Worm (Caenorhabditis elegans): ENCODE measurements around the gene srbc-43.

DNA sequence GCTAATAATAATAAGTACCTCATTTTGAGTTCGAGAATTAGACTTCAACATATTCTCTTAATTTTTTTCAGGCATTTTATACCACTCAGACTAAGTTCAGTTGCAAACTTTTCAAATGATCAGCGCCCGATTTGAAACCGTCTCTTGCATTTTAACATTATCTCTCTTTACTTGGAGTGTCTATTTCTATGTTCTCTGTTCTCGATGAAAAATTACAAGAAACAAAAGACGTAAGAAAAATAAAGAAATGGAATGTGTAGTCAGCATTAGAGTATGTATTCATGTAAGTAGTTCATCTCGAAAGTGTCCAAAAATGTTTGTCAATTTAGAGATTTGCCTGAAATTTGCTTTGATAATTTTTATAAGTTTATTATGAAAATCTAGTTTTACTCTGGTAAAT is 9.9 kb upstream of the srbc-43 start, which contains the start of gene ugt-3:
- TF ChIP-seq mml-1 (tag; optimal IDR thresholded peaks at IDR 0.05) (no peak), nhr-12 (tag; optimal IDR thresholded peaks at IDR 0.05) (no peak), unc-62 (GFP tag; optimal IDR thresholded peaks at IDR 0.05) (no peak), nhr-11 (tag; optimal IDR thresholded peaks at IDR 0.05) (no peak), egl-27 (tag; optimal IDR thresholded peaks at IDR 0.05) (no peak), jun-1 (tag; optimal IDR thresholded peaks at IDR 0.05) (no peak), egl-5 (tag; optimal IDR thresholded peaks at IDR 0.05) (no peak), nhr-237 (tag; optimal IDR thresholded peaks at IDR 0.05) (no peak)
